Worm (Caenorhabditis elegans): ENCODE data around the gene gpx-7.

- TF ChIP-seq dsc-1 (tag; optimal IDR thresholded peaks at IDR 0.05) (no peak), ama-1 (optimal IDR thresholded peaks at IDR 0.05) (no peak), lin-13 (GFP tag; optimal IDR thresholded peaks at IDR 0.05) (no peak), ces-1 (GFP tag; optimal IDR thresholded peaks at IDR 0.05) (no peak), nhr-77 (tag; optimal IDR thresholded peaks at IDR 0.05) (no peak), dpl-1 (GFP tag; optimal IDR thresholded peaks at IDR 0.05) (no peak), aha-1 (tag; optimal IDR thresholded peaks at IDR 0.05) (no peak), nhr-76 (tag; optimal IDR thresholded peaks at IDR 0.05) (no peak)
These were observed 23.0 kb downstream of the gpx-7 start, which contains the start of gene mec-7 for ce11 chrX:7776509-7777001.
